Fruit fly (Drosophila melanogaster) whole organism, embryonic: ENCODE data around the gene CG32483.
A peak's percentile ranks its signal among the peaks of the same experiment; 100 is the strongest.

Source experiments
- ATbp ChIP-seq: fragments of 200-800 bp; sonication (Bioruptor generic); optimal IDR thresholded peaks from 2 replicates; lab custom pipeline; 2017; ENCODE audit warnings: missing biosample characterization, mild to moderate bottlenecking, missing genetic modification characterization, missing genetic modification reagents
- Aef1 ChIP-seq: fragments of 200-800 bp; sonication (Bioruptor generic); IDR thresholded peaks from 3 replicates; pipeline ENCODE4 v1.3.6; 2022; ENCODE audit warnings: missing biosample characterization, missing genetic modification characterization
- Atf-2 ChIP-seq: fragments of 200-800 bp; sonication (Bioruptor generic); optimal IDR thresholded peaks from 2 replicates; lab custom pipeline; 2016; ENCODE audit warnings: missing biosample characterization, missing genetic modification characterization
- Atf3 ChIP-seq: fragments of 200-800 bp; sonication (Bioruptor generic); optimal IDR thresholded peaks from 3 replicates; lab custom pipeline; 2016; ENCODE audit warnings: missing biosample characterization, missing genetic modification characterization
- Bdp1 ChIP-seq: fragments of 200-800 bp; sonication (Bioruptor generic); optimal IDR thresholded peaks from 3 replicates; lab custom pipeline; 2016; ENCODE audit warnings: missing biosample characterization, missing genetic modification characterization
- CG10209 ChIP-seq: fragments of 200-800 bp; sonication (Bioruptor generic); optimal IDR thresholded peaks from 3 replicates; lab custom pipeline; 2017; ENCODE audit warnings: missing biosample characterization, mild to moderate bottlenecking, missing genetic modification characterization, missing genetic modification reagents
- CG10543 ChIP-seq: fragments of 200-800 bp; sonication (Bioruptor generic); optimal IDR thresholded peaks from 3 replicates; lab custom pipeline; 2017; ENCODE audit warnings: missing biosample characterization, mild to moderate bottlenecking, missing genetic modification characterization, moderate library complexity
- CG11093 ChIP-seq: fragments of 200-800 bp; sonication (Bioruptor generic); IDR thresholded peaks from 3 replicates; pipeline ENCODE4 v1.3.6; 2022; ENCODE audit warnings: missing biosample characterization, missing genetic modification characterization
- CG14965 ChIP-seq: fragments of 200-800 bp; sonication (Bioruptor generic); optimal IDR thresholded peaks from 2 replicates; lab custom pipeline; 2016; ENCODE audit warnings: missing biosample characterization, missing genetic modification characterization, borderline replicate concordance
- CG2712 ChIP-seq: fragments of 200-800 bp; optimal IDR thresholded peaks from 3 replicates; lab custom pipeline; 2019; ENCODE audit warnings: missing biosample characterization, mild to moderate bottlenecking, missing genetic modification characterization, moderate library complexity
- CG2889 ChIP-seq: fragments of 200-800 bp; sonication (Bioruptor generic); IDR thresholded peaks from 3 replicates; pipeline ENCODE4 v1.3.6; 2022; ENCODE audit warnings: missing biosample characterization, missing genetic modification characterization
- CG30431 ChIP-seq: fragments of 200-800 bp; sonication (Bioruptor generic); optimal IDR thresholded peaks from 2 replicates; lab custom pipeline; 2017; ENCODE audit warnings: missing biosample characterization, missing genetic modification characterization
- CG32767 ChIP-seq: fragments of 200-800 bp; sonication (Bioruptor generic); IDR thresholded peaks from 2 replicates; pipeline ENCODE4 v1.3.6; 2022; ENCODE audit warnings: missing biosample characterization, missing genetic modification characterization
- CG33213 ChIP-seq: fragments of 200-800 bp; sonication (Bioruptor generic); optimal IDR thresholded peaks from 3 replicates; lab custom pipeline; 2016; ENCODE audit warnings: missing biosample characterization, missing genetic modification characterization
- CG3847 ChIP-seq: fragments of 200-800 bp; sonication (Bioruptor generic); IDR thresholded peaks from 2 replicates; pipeline ENCODE4 v1.3.6; 2022; ENCODE audit warnings: missing biosample characterization, missing genetic modification characterization
- CG4730 ChIP-seq: fragments of 200-800 bp; sonication (Bioruptor generic); IDR thresholded peaks from 2 replicates; pipeline ENCODE4 v1.3.6; 2022; ENCODE audit warnings: missing biosample characterization, missing genetic modification characterization
- CG6254 ChIP-seq: fragments of 200-800 bp; sonication (Bioruptor generic); optimal IDR thresholded peaks from 3 replicates; lab custom pipeline; 2017; ENCODE audit warnings: mild to moderate bottlenecking, missing biosample characterization, missing genetic modification reagents, missing genetic modification characterization
- CG7786 ChIP-seq: fragments of 200-800 bp; sonication (Bioruptor generic); optimal IDR thresholded peaks from 2 replicates; lab custom pipeline; 2016; ENCODE audit warnings: missing biosample characterization, missing genetic modification characterization
- CG8290 ChIP-seq, 3 experiments: fragments of 200-800 bp; sonication (Bioruptor generic); optimal IDR thresholded peaks; 2 replicates each; lab custom pipeline; 2016 to 2019; ENCODE audit warnings: missing biosample characterization in 3 of 3, missing genetic modification characterization in 3 of 3, mild to moderate bottlenecking in 2 of 3, moderate library complexity in 1 of 3
- Camta ChIP-seq: fragments of 200-800 bp; sonication (Bioruptor generic); optimal IDR thresholded peaks from 2 replicates; lab custom pipeline; 2016; ENCODE audit warnings: missing biosample characterization, missing genetic modification characterization
- Dp ChIP-seq: fragments of 200-800 bp; sonication (Bioruptor generic); optimal IDR thresholded peaks from 2 replicates; lab custom pipeline; 2018; ENCODE audit warnings: missing biosample characterization, mild to moderate bottlenecking, missing genetic modification characterization, moderate library complexity
- Elba2 ChIP-seq: fragments of 200-800 bp; sonication (Bioruptor generic); optimal IDR thresholded peaks from 3 replicates; lab custom pipeline; 2016; ENCODE audit warnings: missing biosample characterization, missing genetic modification characterization
- Ets97D ChIP-seq: fragments of 200-800 bp; sonication (Bioruptor generic); optimal IDR thresholded peaks from 3 replicates; lab custom pipeline; 2016; ENCODE audit warnings: missing biosample characterization, missing genetic modification characterization
- Gsc ChIP-seq: fragments of 200-800 bp; sonication (Bioruptor generic); IDR thresholded peaks from 2 replicates; pipeline ENCODE4 v1.3.6; 2022; ENCODE audit warnings: missing biosample characterization, missing genetic modification characterization
- Hey ChIP-seq: fragments of 200-800 bp; sonication (Bioruptor generic); optimal IDR thresholded peaks from 3 replicates; lab custom pipeline; 2018; ENCODE audit warnings: missing biosample characterization, mild to moderate bottlenecking, missing genetic modification characterization
- MESR4 ChIP-seq: fragments of 200-800 bp; sonication (Bioruptor generic); optimal IDR thresholded peaks from 2 replicates; lab custom pipeline; 2018; ENCODE audit warnings: missing biosample characterization, mild to moderate bottlenecking, missing genetic modification characterization, moderate library complexity
- NC2β ChIP-seq: fragments of 200-800 bp; sonication (Bioruptor generic); optimal IDR thresholded peaks from 2 replicates; lab custom pipeline; 2016; ENCODE audit warnings: missing biosample characterization, missing genetic modification characterization
- Sox102F ChIP-seq: fragments of 200-800 bp; sonication (Bioruptor generic); optimal IDR thresholded peaks from 2 replicates; lab custom pipeline; 2018; ENCODE audit warnings: missing biosample characterization, mild to moderate bottlenecking, missing genetic modification characterization, moderate library complexity
- Trl ChIP-seq, 3 experiments: fragments of >200 bp in 2 of 3; fragments of 200-800 bp in 1 of 3; sonication (Bioruptor generic) in 1 of 3; optimal IDR thresholded peaks; 2 replicates in 1 of 3; 3 replicates in 2 of 3; lab custom pipeline; 2016 to 2017; ENCODE audit warnings: missing biosample characterization in 1 of 3, missing genetic modification characterization in 1 of 3
- ci ChIP-seq: fragments of 200-800 bp; sonication (Bioruptor generic); IDR thresholded peaks from 3 replicates; pipeline ENCODE4 v1.3.6; 2022; ENCODE audit warnings: missing biosample characterization, missing genetic modification characterization
- da ChIP-seq: fragments of 200-800 bp; sonication (Bioruptor generic); optimal IDR thresholded peaks from 2 replicates; lab custom pipeline; 2016; ENCODE audit warnings: missing biosample characterization, missing genetic modification characterization
- dimm ChIP-seq: fragments of 200-800 bp; sonication (Bioruptor generic); IDR thresholded peaks from 2 replicates; pipeline ENCODE4 v1.3.6; 2022; ENCODE audit warnings: missing biosample characterization, missing genetic modification characterization
- dmrt11E ChIP-seq: fragments of 200-800 bp; sonication (Bioruptor generic); optimal IDR thresholded peaks from 3 replicates; lab custom pipeline; 2018; ENCODE audit warnings: missing biosample characterization, mild to moderate bottlenecking, missing genetic modification characterization, moderate library complexity
- emc ChIP-seq: fragments of 200-800 bp; sonication (Bioruptor generic); optimal IDR thresholded peaks from 2 replicates; lab custom pipeline; 2016; ENCODE audit warnings: missing biosample characterization, missing genetic modification characterization
- fd102C ChIP-seq: fragments of 200-800 bp; sonication (Bioruptor generic); optimal IDR thresholded peaks from 2 replicates; lab custom pipeline; 2018; ENCODE audit warnings: missing biosample characterization, mild to moderate bottlenecking, missing genetic modification characterization, moderate library complexity
- fd3F ChIP-seq: fragments of 200-800 bp; sonication (Bioruptor generic); optimal IDR thresholded peaks from 2 replicates; lab custom pipeline; 2018; ENCODE audit warnings: missing biosample characterization, mild to moderate bottlenecking, missing genetic modification characterization, moderate library complexity
- jigr1 ChIP-seq: fragments of 200-800 bp; sonication (Bioruptor generic); IDR thresholded peaks from 3 replicates; pipeline ENCODE4 v1.3.6; 2022; ENCODE audit warnings: missing biosample characterization, missing genetic modification characterization
- ken ChIP-seq: fragments of 200-800 bp; sonication (Bioruptor generic); IDR thresholded peaks from 3 replicates; pipeline ENCODE4 v1.3.6; 2022; ENCODE audit warnings: missing biosample characterization, missing genetic modification characterization
- kni ChIP-seq: fragments of 200-800 bp; sonication (Bioruptor generic); optimal IDR thresholded peaks from 3 replicates; lab custom pipeline; 2017; ENCODE audit warnings: mild to moderate bottlenecking, missing biosample characterization, missing genetic modification reagents, missing genetic modification characterization
- oc ChIP-seq: fragments of 200-800 bp; sonication (Bioruptor generic); optimal IDR thresholded peaks from 2 replicates; lab custom pipeline; 2018; ENCODE audit warnings: missing biosample characterization, mild to moderate bottlenecking, missing genetic modification characterization, moderate library complexity
- odd ChIP-seq: fragments of 200-800 bp; sonication (Bioruptor generic); optimal IDR thresholded peaks from 2 replicates; lab custom pipeline; 2017; ENCODE audit warnings: missing biosample characterization, mild to moderate bottlenecking, missing genetic modification characterization
- otp ChIP-seq: fragments of 200-800 bp; sonication (Bioruptor generic); IDR thresholded peaks from 3 replicates; pipeline ENCODE4, ENCODE4 v1.3.6; 2022; ENCODE audit warnings: missing biosample characterization, missing genetic modification characterization
- pho ChIP-seq: fragments of 200-800 bp; sonication (Bioruptor generic); optimal IDR thresholded peaks from 2 replicates; lab custom pipeline; 2016; ENCODE audit warnings: missing biosample characterization, missing genetic modification characterization
- pum ChIP-seq: fragments of 200-800 bp; sonication (Bioruptor generic); optimal IDR thresholded peaks from 2 replicates; lab custom pipeline; 2016; ENCODE audit warnings: missing biosample characterization, missing genetic modification characterization
- row ChIP-seq: fragments of 200-800 bp; sonication (Bioruptor generic); IDR thresholded peaks from 3 replicates; pipeline ENCODE4 v1.3.6; 2022; ENCODE audit warnings: missing biosample characterization, missing genetic modification characterization
- tna ChIP-seq: fragments of 200-800 bp; sonication (Bioruptor generic); IDR thresholded peaks from 2 replicates; pipeline ENCODE4 v1.3.6; 2022; ENCODE audit warnings: missing biosample characterization, missing genetic modification characterization; ENCODE audit not compliant: partially characterized antibody
- trh ChIP-seq: fragments of 200-800 bp; sonication (Bioruptor generic); optimal IDR thresholded peaks from 2 replicates; lab custom pipeline; 2016; ENCODE audit warnings: missing biosample characterization, missing genetic modification characterization
- wdn ChIP-seq: fragments of 200-800 bp; sonication (Bioruptor generic); IDR thresholded peaks from 2 replicates; pipeline ENCODE4 v1.3.6; 2022; ENCODE audit warnings: missing biosample characterization, missing genetic modification characterization
- zfh2 ChIP-seq: fragments of 200-800 bp; sonication (Bioruptor generic); optimal IDR thresholded peaks from 2 replicates; lab custom pipeline; 2016; ENCODE audit warnings: missing biosample characterization, missing genetic modification characterization

The CG32483 gene

DNA sequence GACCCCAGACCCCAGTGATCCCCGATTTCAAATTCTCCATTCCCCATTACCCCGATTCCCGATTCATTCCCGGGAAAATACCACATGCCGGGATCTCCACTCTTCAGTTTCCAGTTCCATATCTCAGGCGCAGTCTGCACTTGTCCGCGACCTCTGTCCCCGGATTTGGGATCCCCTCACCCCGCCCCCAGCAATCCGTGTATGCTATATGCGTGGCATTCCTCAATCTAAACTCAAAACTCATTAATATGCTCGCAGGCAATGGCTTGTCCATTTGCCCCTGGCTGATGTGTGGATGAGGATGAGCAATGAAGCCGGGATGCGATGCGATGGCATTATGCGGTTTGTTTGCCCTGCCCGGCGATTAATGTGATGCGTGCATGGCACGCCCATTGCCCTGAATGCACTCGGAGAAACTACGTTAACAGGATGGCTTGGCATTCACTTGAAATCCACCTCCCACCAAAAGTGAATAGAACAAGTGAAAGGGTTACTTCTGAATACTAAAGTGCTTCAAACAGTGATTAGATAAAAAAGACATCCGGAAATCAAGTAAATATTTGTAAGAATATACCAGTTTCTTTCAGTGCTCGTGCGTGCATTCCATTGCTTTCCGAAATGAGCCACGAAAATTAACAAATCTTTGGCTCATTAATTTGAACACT is 35.8 kb upstream of the CG32483 start (continued):
- TF ChIP-seq CG4730 (GFP tag; lab: Robert Waterston, UW): peak; percentile 65
- TF ChIP-seq ken (GFP tag; lab: Robert Waterston, UW): peak; percentile 74; the same call in 2 of the 3 replicates
- TF ChIP-seq kni: peak; percentile 81
- TF ChIP-seq CG10209: peak; percentile 78
- TF ChIP-seq Ets97D (GFP tag; lab: Kevin White, UChicago): peak; percentile 11
- no peak for TF ChIP-seq pho (GFP tag; lab: Kevin White, UChicago)
- TF ChIP-seq trh: peak; percentile 8
- TF ChIP-seq Gsc (GFP tag; lab: Robert Waterston, UW): peak; percentile 80
- peak; percentile 68 for TF ChIP-seq da (GFP tag; lab: Kevin White, UChicago)
- TF ChIP-seq CG6254 (GFP tag; lab: Kevin White, UChicago): peak; percentile 65
- TF ChIP-seq CG7786 (GFP tag; lab: Kevin White, UChicago): peak; percentile 74
- no peak for TF ChIP-seq zfh2
- TF ChIP-seq tna: no peak
- peak; percentile 21; the same call in 1 of the 2 replicates for TF ChIP-seq CG3847 (GFP tag; lab: Robert Waterston, UW)
- 0 out of 2 replicates have a peak, but pooled peaks have one; percentile 29 for TF ChIP-seq dimm
- peak; percentile 92 for TF ChIP-seq otp (GFP tag; lab: Robert Waterston, UW)
- TF ChIP-seq fd3F (GFP tag; lab: Kevin White, UChicago): no peak
- TF ChIP-seq CG2712 (tag; lab: Kevin White, UChicago): peak; percentile 95
- peak; percentile 66; the same call in 2 of the 3 replicates for TF ChIP-seq CG11093
- TF ChIP-seq jigr1 (GFP tag; lab: Robert Waterston, UW): peak; percentile 54; the same call in 1 of the 3 replicates
- peak; percentile 86 for TF ChIP-seq Atf3 (GFP tag; lab: Kevin White, UChicago)
- peak; percentile 78 for TF ChIP-seq Camta (GFP tag; lab: Kevin White, UChicago)
- peak; percentile 26 for TF ChIP-seq CG14965
- peak; percentile 22 for TF ChIP-seq MESR4 (GFP tag; lab: Kevin White, UChicago)
- TF ChIP-seq dmrt11E: peak; percentile 98
- TF ChIP-seq emc (GFP tag; lab: Kevin White, UChicago): no peak
- 0 out of 3 replicates have a peak, but pooled peaks have one; percentile 39 for TF ChIP-seq CG2889 (GFP tag; lab: Robert Waterston, UW)
- peak; percentile 39 for TF ChIP-seq oc (tag; lab: Kevin White, UChicago)
- TF ChIP-seq CG32767 (GFP tag; lab: Robert Waterston, UW): 0 out of 2 replicates have a peak, but pooled peaks have one; percentile 45
- TF ChIP-seq row: peak; percentile 84
- no peak for TF ChIP-seq odd
- peak; percentile 87 for TF ChIP-seq NC2β (GFP tag; lab: Kevin White, UChicago)
- TF ChIP-seq Elba2: peak; percentile 58
- peak; percentile 60 for TF ChIP-seq Sox102F (GFP tag; lab: Kevin White, UChicago)
- peak; percentile 86 for TF ChIP-seq pum (GFP tag; lab: Kevin White, UChicago)
- TF ChIP-seq CG33213 (GFP tag; lab: Kevin White, UChicago): peak; percentile 59
- TF ChIP-seq Atf-2 (GFP tag; lab: Kevin White, UChicago): peak; percentile 80
- TF ChIP-seq ci (GFP tag; lab: Robert Waterston, UW): peak; percentile 89
- peak; percentile 87 for TF ChIP-seq fd102C (GFP tag; lab: Kevin White, UChicago)
- peak; percentile 92 for TF ChIP-seq CG30431 (GFP tag; lab: Kevin White, UChicago)
- no peak for TF ChIP-seq CG10543 (GFP tag; lab: Kevin White, UChicago)
- TF ChIP-seq Dp (GFP tag; lab: Kevin White, UChicago): no peak
- no peak for TF ChIP-seq wdn (GFP tag; lab: Robert Waterston, UW)
- peak; percentile 55 for TF ChIP-seq ATbp (GFP tag; lab: Kevin White, UChicago)
- TF ChIP-seq Trl (optimal IDR thresholded peaks at IDR 0.05; lab: Kevin White, UChicago): no peak
- peak; percentile 83 for TF ChIP-seq Trl (GFP tag; optimal IDR thresholded peaks at IDR 0.05; lab: Kevin White, UChicago)
- peak; percentile 43 for TF ChIP-seq Bdp1 (GFP tag; lab: Kevin White, UChicago)
- no peak for TF ChIP-seq Hey (tag; lab: Kevin White, UChicago)
- peak; percentile 87 for TF ChIP-seq CG8290 (GFP tag; optimal IDR thresholded peaks at IDR 0.05; lab: Kevin White, UChicago)
- peak in 1 of 2 experiments; percentile 14 for TF ChIP-seq CG8290 (tag; optimal IDR thresholded peaks at IDR 0.05; lab: Kevin White, UChicago)
- no peak; the same call in 2 of the 3 replicates for TF ChIP-seq Aef1 (GFP tag; lab: Robert Waterston, UW)
